Worm (Caenorhabditis elegans): ENCODE data around the gene srh-48.

ce11 chrII:9372991-9373390 lies 6.9 kb upstream of the srh-48 start, which contains the start of gene C06C3.4:
- TF ChIP-seq cog-1 (tag; optimal IDR thresholded peaks at IDR 0.05): no peak
- TF ChIP-seq med-1 (GFP tag; optimal IDR thresholded peaks at IDR 0.05; ENCODE audit: insufficient read depth): no peak
- no peak for TF ChIP-seq tab-1 (GFP tag; IDR thresholded peaks at IDR 0.05)

Data from whole organism, midembryonic.